Fruit fly (Drosophila melanogaster): ENCODE data around the gene Trxr1.

The Trxr1 gene

dm6 chrX:8271363-8272061 is 29.2 kb downstream of the Trxr1 start, which contains the start of gene Corp (continued):
- peak; percentile 56 for TF ChIP-seq CG10669 (GFP tag; optimal IDR thresholded peaks at IDR 0.05)
- TF ChIP-seq fkh (GFP tag; optimal IDR thresholded peaks at IDR 0.05): no peak
- TF ChIP-seq Eip93F (GFP tag; optimal IDR thresholded peaks at IDR 0.05): no peak
- TF ChIP-seq Gug (GFP tag; IDR thresholded peaks at IDR 0.05): no peak
- peak; percentile 62 to 63 for TF ChIP-seq ss (GFP tag; optimal IDR thresholded peaks at IDR 0.05)
- TF ChIP-seq topi (GFP tag; optimal IDR thresholded peaks at IDR 0.05): peak; percentile 29
- TF ChIP-seq pdm3 (GFP tag; optimal IDR thresholded peaks at IDR 0.05): peak; percentile 7
- peak; percentile 13 for TF ChIP-seq Hr4 (GFP tag; optimal IDR thresholded peaks at IDR 0.05)
- no peak for TF ChIP-seq Hr38 (GFP tag; optimal IDR thresholded peaks at IDR 0.05)
- TF ChIP-seq fd59A (GFP tag; optimal IDR thresholded peaks at IDR 0.05): peak; percentile 23
- TF ChIP-seq CG32006 (GFP tag; optimal IDR thresholded peaks at IDR 0.05): peak; percentile 66
- peak; percentile 46 for TF ChIP-seq CG6792 (GFP tag; optimal IDR thresholded peaks at IDR 0.05)
- TF ChIP-seq CG8119 (GFP tag; IDR thresholded peaks at IDR 0.05): peak; percentile 83
- peak; percentile 41 for TF ChIP-seq CG1621 (tag; optimal IDR thresholded peaks at IDR 0.05)
- no peak for TF ChIP-seq CG11902 (GFP tag; optimal IDR thresholded peaks at IDR 0.05)
- TF ChIP-seq net (GFP tag; optimal IDR thresholded peaks at IDR 0.05): peak; percentile 72
- TF ChIP-seq dsx (GFP tag; optimal IDR thresholded peaks at IDR 0.05; ENCODE audit: poor library complexity, severe bottlenecking): peak; percentile 84
- peak; percentile 39 for TF ChIP-seq Lpt (GFP tag; optimal IDR thresholded peaks at IDR 0.05)
- no peak for TF ChIP-seq CG31627 (GFP tag; optimal IDR thresholded peaks at IDR 0.05)
- peak; percentile 13 for TF ChIP-seq Smox (GFP tag; optimal IDR thresholded peaks at IDR 0.05)
- peak; percentile 64 for TF ChIP-seq CG6808 (GFP tag; optimal IDR thresholded peaks at IDR 0.05)
- peak; percentile 54 for TF ChIP-seq CG6163 (GFP tag; IDR thresholded peaks at IDR 0.05)
- TF ChIP-seq CG10631 (GFP tag; optimal IDR thresholded peaks at IDR 0.05): peak; percentile 59
- peak; percentile 65 for TF ChIP-seq CG3032 (tag; optimal IDR thresholded peaks at IDR 0.05)
- TF ChIP-seq achi (GFP tag; optimal IDR thresholded peaks at IDR 0.05): peak; percentile 72
- peak; percentile 58 for TF ChIP-seq CG9139 (GFP tag; optimal IDR thresholded peaks at IDR 0.05)

DNA sequence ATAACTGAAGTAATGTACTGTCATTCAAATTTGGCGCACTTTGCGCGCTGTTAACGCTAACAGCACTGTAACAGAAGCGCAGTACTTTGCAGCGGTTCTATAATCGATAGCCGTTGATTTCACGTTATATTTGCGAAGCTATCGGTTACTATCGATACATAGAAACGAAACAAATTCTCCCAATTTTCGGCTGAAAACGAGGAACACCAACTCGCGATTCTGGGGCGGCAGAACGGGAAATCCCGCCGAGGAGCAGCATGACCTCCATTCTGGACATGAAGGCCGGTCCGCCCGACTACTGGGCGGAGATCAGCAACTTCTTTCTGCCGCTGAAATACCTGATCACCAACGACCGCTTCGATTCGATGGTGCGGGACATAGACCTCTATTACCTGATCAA is 31.0 kb downstream of the Trxr1 start, which contains the start of gene CG1636:
Gene CG1636 (plus strand): TSS at position 122 of the 400 bp plus-strand sequence.
- TF ChIP-seq Smox (GFP tag; optimal IDR thresholded peaks at IDR 0.05) (no peak), CG10631 (GFP tag; optimal IDR thresholded peaks at IDR 0.05) (no peak), Hr38 (GFP tag; optimal IDR thresholded peaks at IDR 0.05) (no peak), fkh (GFP tag; optimal IDR thresholded peaks at IDR 0.05) (no peak), eg (GFP tag; IDR thresholded peaks at IDR 0.05) (no peak)

DNA sequence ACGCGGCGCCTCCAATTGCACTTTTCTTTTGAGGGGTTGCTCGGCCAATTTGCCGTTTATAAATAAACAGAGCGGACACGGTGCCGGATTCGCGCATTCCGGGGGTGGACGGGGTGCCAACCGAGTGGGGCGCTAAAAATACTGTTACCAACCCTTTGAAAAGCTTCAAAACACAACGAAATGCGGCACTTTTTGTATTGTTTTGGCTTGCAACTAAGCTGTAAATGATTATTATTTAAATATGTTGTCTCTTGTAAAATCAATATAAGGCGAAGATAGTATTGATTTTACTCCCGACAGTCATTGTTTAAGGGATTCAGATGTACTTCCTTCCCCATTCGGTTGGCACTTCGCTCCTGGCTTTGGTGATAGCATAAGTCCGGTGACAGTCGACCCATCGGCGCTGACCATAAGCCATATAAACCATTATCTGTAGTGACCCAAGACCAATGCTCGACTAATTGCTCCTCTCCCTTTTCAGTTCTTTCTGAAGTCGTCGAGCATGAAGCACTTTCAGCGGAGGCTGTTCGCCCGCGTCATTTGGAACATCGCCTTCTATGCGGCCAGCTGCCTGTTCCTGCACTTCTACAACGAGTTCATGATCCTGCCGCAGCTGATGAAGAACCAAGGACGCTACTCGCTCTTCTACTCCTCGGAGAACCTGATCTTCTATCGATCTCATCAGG is 31.6 kb downstream of the Trxr1 start, which contains the start of gene CG15343:
Gene CG15343 (minus strand): TSS at position 8 of the 686 bp plus-strand sequence.
- TF ChIP-seq Sox15 (GFP tag; optimal IDR thresholded peaks at IDR 0.05) (peak; percentile 13), CG9139 (GFP tag; optimal IDR thresholded peaks at IDR 0.05) (no peak), net (GFP tag; optimal IDR thresholded peaks at IDR 0.05) (peak; percentile 32), pdm3 (GFP tag; optimal IDR thresholded peaks at IDR 0.05) (peak; percentile 41), Lpt (GFP tag; optimal IDR thresholded peaks at IDR 0.05) (peak; percentile 30), Eip93F (GFP tag; optimal IDR thresholded peaks at IDR 0.05) (no peak), Gug (GFP tag; IDR thresholded peaks at IDR 0.05) (peak; percentile 44), CG1621 (tag; optimal IDR thresholded peaks at IDR 0.05) (peak; percentile 10), CG7368 (GFP tag; optimal IDR thresholded peaks at IDR 0.05) (peak; percentile 32), fd59A (GFP tag; optimal IDR thresholded peaks at IDR 0.05) (no peak), Ets21C (GFP tag; optimal IDR thresholded peaks at IDR 0.05) (peak; percentile 47), acj6 (GFP tag; optimal IDR thresholded peaks at IDR 0.05) (peak; percentile 47), lz (GFP tag; optimal IDR thresholded peaks at IDR 0.05) (peak; percentile 52), topi (GFP tag; optimal IDR thresholded peaks at IDR 0.05) (peak; percentile 51), svp (GFP tag) (peak; percentile 96), CG8319 (GFP tag; optimal IDR thresholded peaks at IDR 0.05) (peak; percentile 25), CG3032 (tag; optimal IDR thresholded peaks at IDR 0.05) (peak; percentile 40), achi (GFP tag; optimal IDR thresholded peaks at IDR 0.05) (peak; percentile 39), spab (GFP tag; optimal IDR thresholded peaks at IDR 0.05) (peak; percentile 26), Smox (GFP tag; optimal IDR thresholded peaks at IDR 0.05) (peak; percentile 50), CG6163 (GFP tag; IDR thresholded peaks at IDR 0.05) (no peak), Eip75B (GFP tag; optimal IDR thresholded peaks at IDR 0.05) (peak; percentile 7), eg (GFP tag; IDR thresholded peaks at IDR 0.05) (peak; percentile 61; the same call in 2 of the 3 replicates), CG8632 (GFP tag; optimal IDR thresholded peaks at IDR 0.05) (no peak), ss (GFP tag; optimal IDR thresholded peaks at IDR 0.05) (peak in 1 of 2 experiments; percentile 41), Met (GFP tag; optimal IDR thresholded peaks at IDR 0.05) (peak; percentile 49), CG34406 (GFP tag; optimal IDR thresholded peaks at IDR 0.05) (peak; percentile 31), dsx (GFP tag; optimal IDR thresholded peaks at IDR 0.05; ENCODE audit: poor library complexity, severe bottlenecking) (no peak), CG11294 (GFP tag; IDR thresholded peaks at IDR 0.05) (no peak), CG6276 (GFP tag; optimal IDR thresholded peaks at IDR 0.05) (no peak), Hr38 (GFP tag; optimal IDR thresholded peaks at IDR 0.05) (no peak), CG31627 (GFP tag; optimal IDR thresholded peaks at IDR 0.05) (peak; percentile 62), Ets96B (tag; optimal IDR thresholded peaks at IDR 0.05) (peak; percentile 19)
